Fruit fly (Drosophila melanogaster) whole organism, wandering third instar larva: ENCODE results near the gene CG5644.

Experiments
- CG9705 ChIP-seq: fragments of 200-800 bp; sonication (Bioruptor generic); optimal IDR thresholded peaks from 2 replicates; lab custom pipeline; 2018; ENCODE audit warnings: missing biosample characterization, mild to moderate bottlenecking, missing genetic modification characterization
- CrebA ChIP-seq: fragments of 200-800 bp; sonication (Bioruptor generic); optimal IDR thresholded peaks from 2 replicates; lab custom pipeline; 2016; ENCODE audit warnings: missing biosample characterization, mild to moderate bottlenecking, missing genetic modification characterization, borderline replicate concordance
- Dfd ChIP-seq: fragments of >200 bp; optimal IDR thresholded peaks from 2 replicates; lab custom pipeline; 2017; ENCODE audit warnings: missing biosample characterization, missing genetic modification characterization
- Dif ChIP-seq: fragments of 200-275, 200-300 bp; sonication (Bioruptor generic); optimal IDR thresholded peaks from 2 replicates; lab custom pipeline; 2018; ENCODE audit warnings: missing biosample characterization, missing genetic modification characterization; ENCODE audit not compliant: partially characterized antibody
- GATAd ChIP-seq: sonication (Bioruptor generic); optimal IDR thresholded peaks from 2 replicates; lab custom pipeline; 2016; ENCODE audit warnings: missing biosample characterization, missing genetic modification characterization
- HLH106 ChIP-seq: fragments of 200-800 bp; optimal IDR thresholded peaks from 3 replicates; lab custom pipeline; 2019; ENCODE audit warnings: missing biosample characterization, mild to moderate bottlenecking, missing genetic modification characterization, moderate library complexity
- Hnf4 ChIP-seq: fragments of 200-800 bp; sonication (Bioruptor generic); optimal IDR thresholded peaks from 2 replicates; lab custom pipeline; 2016; ENCODE audit warnings: missing biosample characterization, mild to moderate bottlenecking, missing genetic modification characterization
- Hr78 ChIP-seq: fragments of >200 bp; optimal IDR thresholded peaks from 2 replicates; lab custom pipeline; 2017; ENCODE audit warnings: missing biosample characterization, missing genetic modification characterization
- Myc ChIP-seq: fragments of >200 bp; optimal IDR thresholded peaks from 2 replicates; lab custom pipeline; 2017
- OdsH ChIP-seq: fragments of 200-800 bp; sonication (Bioruptor generic); optimal IDR thresholded peaks from 2 replicates; lab custom pipeline; 2016; ENCODE audit warnings: missing biosample characterization, mild to moderate bottlenecking, missing genetic modification characterization
- Rel ChIP-seq, 2 experiments: fragments of 200-800 bp; sonication (Bioruptor generic) in 1 of 2; optimal IDR thresholded peaks; 2 replicates in 1 of 2; 3 replicates in 1 of 2; lab custom pipeline; 2016 to 2019; ENCODE audit warnings: mild to moderate bottlenecking in 2 of 2, missing biosample characterization in 2 of 2, missing genetic modification characterization in 2 of 2, moderate library complexity in 1 of 2
- Sp1 ChIP-seq: fragments of 200-800 bp; sonication (Bioruptor generic); optimal IDR thresholded peaks from 3 replicates; lab custom pipeline; 2019; ENCODE audit warnings: missing biosample characterization, mild to moderate bottlenecking, missing genetic modification characterization, moderate library complexity
- Vsx2 ChIP-seq: fragments of 200-300, 225-300 bp; sonication (Bioruptor generic); optimal IDR thresholded peaks from 2 replicates; lab custom pipeline; 2018; ENCODE audit warnings: missing biosample characterization, missing genetic modification characterization; ENCODE audit not compliant: partially characterized antibody
- br ChIP-seq: fragments of 200-800 bp; sonication (Bioruptor generic); optimal IDR thresholded peaks from 2 replicates; lab custom pipeline; 2016; ENCODE audit warnings: missing biosample characterization, missing genetic modification characterization
- dl ChIP-seq, 2 experiments: fragments of 175-275, 200-275 bp in 1 of 2; fragments of 200-275 bp in 1 of 2; sonication (Bioruptor generic); optimal IDR thresholded peaks; lab custom pipeline; 2018; ENCODE audit warnings: mild to moderate bottlenecking in 2 of 2, missing biosample characterization in 2 of 2, missing genetic modification characterization in 2 of 2, moderate library complexity in 2 of 2; ENCODE audit not compliant: partially characterized antibody in 2 of 2, insufficient read depth in 1 of 2
- dmrt93B ChIP-seq: fragments of 200-800 bp; sonication (Bioruptor generic); optimal IDR thresholded peaks from 2 replicates; lab custom pipeline; 2018; ENCODE audit warnings: missing biosample characterization, mild to moderate bottlenecking, missing genetic modification characterization
- dsf ChIP-seq: sonication (Bioruptor generic); optimal IDR thresholded peaks from 2 replicates; lab custom pipeline; 2016; ENCODE audit warnings: missing biosample characterization, missing genetic modification characterization, borderline replicate concordance
- foxo ChIP-seq, 2 experiments: fragments of 200-800 bp; sonication (Bioruptor generic); optimal IDR thresholded peaks; 2 replicates in 1 of 2; 3 replicates in 1 of 2; lab custom pipeline; 2016 to 2017; ENCODE audit warnings: missing biosample characterization in 2 of 2, missing genetic modification characterization in 2 of 2
- fru ChIP-seq: fragments of 200-800 bp; sonication (Bioruptor generic); optimal IDR thresholded peaks from 3 replicates; lab custom pipeline; 2016; ENCODE audit warnings: missing biosample characterization, mild to moderate bottlenecking, missing genetic modification characterization
- h ChIP-seq: fragments of 200-800 bp; sonication (Bioruptor generic); optimal IDR thresholded peaks from 3 replicates; lab custom pipeline; 2016; ENCODE audit warnings: missing biosample characterization, mild to moderate bottlenecking, missing genetic modification characterization
- jim ChIP-seq: fragments of 175-275, 200-325 bp; sonication (Bioruptor generic); optimal IDR thresholded peaks from 2 replicates; lab custom pipeline; 2016; ENCODE audit warnings: missing biosample characterization, mild to moderate bottlenecking, missing genetic modification characterization
- lola ChIP-seq: fragments of >200 bp; optimal IDR thresholded peaks from 2 replicates; lab custom pipeline; 2017; ENCODE audit warnings: missing biosample characterization, missing genetic modification characterization
- pan ChIP-seq: fragments of >200 bp; optimal IDR thresholded peaks from 2 replicates; lab custom pipeline; 2017
- psq ChIP-seq: fragments of 200-800 bp; sonication (Bioruptor generic); optimal IDR thresholded peaks from 3 replicates; lab custom pipeline; 2017; ENCODE audit warnings: missing biosample characterization, mild to moderate bottlenecking, missing genetic modification characterization, moderate library complexity
- sage ChIP-seq: fragments of 200-800 bp; sonication (Bioruptor generic); optimal IDR thresholded peaks from 2 replicates; lab custom pipeline; 2016; ENCODE audit warnings: missing biosample characterization, mild to moderate bottlenecking, missing genetic modification characterization
- sv ChIP-seq: fragments of 200-800 bp; sonication (Bioruptor generic); optimal IDR thresholded peaks from 3 replicates; lab custom pipeline; 2016; ENCODE audit warnings: missing biosample characterization, missing genetic modification characterization
- tai ChIP-seq: sonication (Bioruptor generic); optimal IDR thresholded peaks from 2 replicates; lab custom pipeline; 2016; ENCODE audit warnings: missing biosample characterization, missing genetic modification characterization
- usp ChIP-seq: fragments of >200 bp; optimal IDR thresholded peaks from 2 replicates; lab custom pipeline; 2017; ENCODE audit warnings: missing biosample characterization, missing genetic modification characterization

Gene CG5644

DNA sequence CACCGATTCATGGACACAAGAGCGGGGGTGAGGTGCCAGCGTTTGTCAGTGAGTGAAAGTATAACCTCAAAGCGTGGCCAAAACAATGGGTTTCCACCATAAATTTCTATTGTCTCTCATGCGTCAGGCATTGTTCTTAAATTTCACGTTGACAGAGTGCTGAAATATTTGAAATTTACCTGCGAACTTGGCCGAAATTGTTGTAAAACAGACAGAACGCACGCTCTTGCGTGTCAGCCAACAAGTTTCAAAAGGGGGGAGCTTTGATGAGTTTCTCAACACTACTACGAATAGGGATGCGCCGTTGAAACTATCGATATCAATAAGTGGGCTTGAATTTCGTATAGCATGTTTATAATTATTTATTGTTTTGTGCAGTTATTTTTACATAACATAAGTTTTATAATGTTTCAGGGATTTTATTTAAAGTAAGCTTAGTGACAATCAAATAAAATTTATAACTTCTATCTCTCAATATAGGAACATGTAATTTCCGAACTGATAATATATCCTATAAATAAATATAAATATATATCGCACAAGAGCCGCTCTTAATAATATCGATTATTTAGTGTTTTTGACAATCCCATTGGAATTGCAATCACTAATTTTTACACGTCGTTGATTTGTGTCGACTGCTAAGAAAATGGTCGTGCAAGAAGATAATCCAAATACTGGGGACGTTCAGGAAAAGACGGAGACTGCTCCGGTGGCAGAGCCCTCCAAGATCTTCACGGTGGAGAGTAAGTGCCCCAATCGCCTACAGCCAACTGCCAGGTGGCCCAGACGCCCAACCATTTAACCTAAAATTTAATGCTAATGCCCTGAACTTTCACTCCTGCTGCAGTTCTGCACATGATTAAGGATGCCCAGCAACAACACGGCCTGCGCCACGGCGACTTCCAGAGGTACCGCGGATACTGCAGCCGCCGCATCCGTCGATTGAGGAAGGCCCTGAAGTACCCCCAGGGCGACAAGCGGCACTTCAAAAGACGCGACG, 4.9 kb downstream of the CG5644 start, which contains the start of the genes pix and Srp68 (continued):
- no peak for TF ChIP-seq Hnf4 (GFP tag; lab: Kevin White, UChicago)
- TF ChIP-seq Dif (GFP tag; lab: Kevin White, UChicago), result no peak
- peak; percentile 54 for TF ChIP-seq CG9705 (GFP tag; lab: Kevin White, UChicago)
- TF ChIP-seq CrebA (GFP tag; lab: Kevin White, UChicago), result no peak

DNA sequence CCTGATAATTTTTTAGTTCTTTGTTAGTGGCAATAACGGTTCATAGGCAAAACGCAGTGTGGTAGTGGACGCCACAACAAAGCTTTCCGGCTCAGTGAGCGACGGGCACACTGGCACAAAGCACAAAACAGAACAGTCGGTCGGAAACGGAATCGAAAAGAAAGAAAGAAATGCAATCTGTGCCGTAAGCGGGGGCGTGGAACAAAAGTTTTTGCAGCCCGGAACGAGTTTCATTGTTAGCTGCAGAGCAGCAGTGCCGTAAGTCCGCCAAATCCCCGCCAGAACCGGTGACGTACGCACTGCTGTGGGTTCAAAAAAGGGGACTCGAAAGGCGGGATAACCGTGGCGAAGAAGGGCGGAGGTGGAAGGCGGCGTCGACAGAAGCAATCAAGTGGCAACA, 11.2 kb downstream of the CG5644 start, which contains the start of gene CG5026:
Gene CG5026 (plus strand): TSS at position 92 of the 400 bp plus-strand sequence.
- TF ChIP-seq HLH106 (tag; lab: Kevin White, UChicago) (no peak), pan (no peak), foxo (GFP tag; optimal IDR thresholded peaks at IDR 0.05; lab: Kevin White, UChicago) (no peak), Dfd (no peak), fru (GFP tag; lab: Kevin White, UChicago) (no peak), OdsH (GFP tag; lab: Kevin White, UChicago) (peak; percentile 3), h (GFP tag; lab: Kevin White, UChicago) (no peak), Hr78 (GFP tag; lab: Kevin White, UChicago) (no peak), sage (GFP tag; lab: Kevin White, UChicago) (no peak), Rel (GFP tag; optimal IDR thresholded peaks at IDR 0.05; lab: Kevin White, UChicago) (no peak), Rel (tag; optimal IDR thresholded peaks at IDR 0.05; lab: Kevin White, UChicago) (peak; percentile 76), psq (GFP tag; lab: Kevin White, UChicago) (peak; percentile 93), jim (GFP tag; lab: Kevin White, UChicago) (no peak), usp (no peak)

DNA sequence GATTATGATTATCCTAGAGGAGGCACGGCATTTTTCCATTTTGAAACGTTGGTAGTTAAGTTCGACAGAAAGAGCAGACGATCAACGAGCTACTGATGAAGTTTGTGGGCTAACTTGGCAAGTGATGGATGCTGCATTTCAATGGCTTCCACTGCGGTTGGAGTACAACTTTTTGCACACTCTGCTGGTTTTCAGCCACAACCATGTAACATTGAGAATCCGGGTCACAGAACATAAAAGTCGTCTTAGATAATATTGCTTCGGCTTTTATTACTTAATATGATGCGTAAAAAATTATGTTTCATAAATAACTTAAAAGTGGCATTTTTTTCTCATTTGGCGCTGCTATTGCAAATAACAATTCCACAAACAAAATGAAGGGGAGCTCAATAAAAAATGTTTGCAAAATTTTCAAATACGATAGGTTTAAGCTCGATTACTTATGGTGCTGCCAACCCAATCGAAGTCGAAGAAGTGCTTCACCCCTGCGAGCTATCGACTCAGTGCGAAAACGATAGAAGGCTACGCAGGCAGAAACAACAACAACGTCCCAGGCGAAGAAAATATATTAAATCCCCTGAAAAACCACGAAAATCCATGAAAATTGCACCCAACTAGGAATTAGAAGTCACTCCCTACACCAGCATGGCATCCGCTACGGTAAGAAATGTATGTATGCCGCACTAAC, 13.2 kb downstream of the CG5644 start, which contains the start of the genes CG5653 and CG5021:
Gene CG5653 (minus strand): TSS at position 51 of the 688 bp plus-strand sequence.
Gene CG5021 (plus strand): TSS at position 506 of the 688 bp plus-strand sequence.
- TF ChIP-seq GATAd (GFP tag; lab: Kevin White, UChicago) (no peak), Rel (GFP tag; optimal IDR thresholded peaks at IDR 0.05; lab: Kevin White, UChicago) (no peak), Rel (tag; optimal IDR thresholded peaks at IDR 0.05; lab: Kevin White, UChicago) (peak; percentile 79)
- TF ChIP-seq, all 38 proteins: peak for 1

DNA sequence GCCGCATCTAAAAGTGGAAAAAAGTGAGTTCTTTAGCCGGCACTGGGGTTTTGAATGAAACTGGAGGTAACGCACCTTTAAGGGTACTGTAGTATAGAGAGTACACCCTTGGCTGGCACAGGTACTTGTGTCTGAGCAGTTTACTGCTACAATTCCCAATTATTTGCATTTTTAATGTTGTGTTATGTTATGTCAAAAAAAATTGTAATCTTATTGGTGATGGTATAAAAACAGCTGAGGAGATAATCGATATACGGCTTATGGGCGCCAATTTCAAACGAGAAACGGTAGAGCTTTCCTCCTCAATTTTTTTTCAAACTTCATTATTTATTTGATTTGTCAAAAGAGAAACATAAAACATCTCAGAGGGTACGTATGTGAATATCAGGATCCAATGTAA, 15.2 kb downstream of the CG5644 start, which contains the start of gene ValRS-m:
Gene ValRS-m (minus strand): TSS at position 312 of the 400 bp plus-strand sequence.
- TF ChIP-seq dmrt93B (GFP tag; lab: Kevin White, UChicago) (no peak), h (GFP tag; lab: Kevin White, UChicago) (no peak), Vsx2 (GFP tag; lab: Kevin White, UChicago) (no peak), jim (GFP tag; lab: Kevin White, UChicago) (no peak), lola (GFP tag; lab: Kevin White, UChicago) (no peak), tai (GFP tag; lab: Kevin White, UChicago) (no peak), OdsH (GFP tag; lab: Kevin White, UChicago) (no peak), GATAd (GFP tag; lab: Kevin White, UChicago) (no peak), fru (GFP tag; lab: Kevin White, UChicago) (no peak), dl (GFP tag; optimal IDR thresholded peaks at IDR 0.05; lab: Kevin White, UChicago; ENCODE audit: insufficient read depth in 1 of 2, partially characterized antibody in 2 of 2) (no peak), sv (GFP tag; lab: Kevin White, UChicago) (no peak), Rel (GFP tag; optimal IDR thresholded peaks at IDR 0.05; lab: Kevin White, UChicago) (no peak), Rel (tag; optimal IDR thresholded peaks at IDR 0.05; lab: Kevin White, UChicago) (no peak), CG9705 (GFP tag; lab: Kevin White, UChicago) (no peak), dsf (no peak), Sp1 (GFP tag; lab: Kevin White, UChicago) (no peak), br (no peak), Hr78 (GFP tag; lab: Kevin White, UChicago) (no peak), Myc (no peak), Hnf4 (GFP tag; lab: Kevin White, UChicago) (no peak), psq (GFP tag; lab: Kevin White, UChicago) (no peak)
